Fruit fly (Drosophila melanogaster) whole organism, embryonic: Measurements from ENCODE around the gene Pka-C2.
A peak's percentile ranks its signal among the peaks of the same experiment; 100 is the strongest.

Experiments
- Adf1 ChIP-seq: fragments of 200-800 bp; sonication (Bioruptor generic); IDR thresholded peaks from 2 replicates; pipeline ENCODE4 v1.3.6; 2022; ENCODE audit warnings: missing biosample characterization, missing genetic modification characterization
- CG10209 ChIP-seq: fragments of 200-800 bp; sonication (Bioruptor generic); optimal IDR thresholded peaks from 3 replicates; lab custom pipeline; 2017; ENCODE audit warnings: missing biosample characterization, mild to moderate bottlenecking, missing genetic modification characterization, missing genetic modification reagents
- CG10959 ChIP-seq: fragments of 200-800 bp; sonication (Bioruptor generic); IDR thresholded peaks from 2 replicates; pipeline ENCODE4 v1.3.6; 2022; ENCODE audit warnings: missing biosample characterization, missing genetic modification characterization
- CG11695 ChIP-seq: fragments of 200-800 bp; sonication (Bioruptor generic); IDR thresholded peaks from 3 replicates; pipeline ENCODE4 v1.3.6; 2022; ENCODE audit warnings: missing biosample characterization, missing genetic modification characterization
- CG11723 ChIP-seq: fragments of 200-800 bp; sonication (Bioruptor generic); optimal IDR thresholded peaks from 2 replicates; lab custom pipeline; 2017; ENCODE audit warnings: missing biosample characterization, mild to moderate bottlenecking, missing genetic modification characterization
- CG14441 ChIP-seq: fragments of 200-800 bp; sonication (Bioruptor generic); IDR thresholded peaks from 2 replicates; pipeline ENCODE4 v1.3.6; 2022; ENCODE audit warnings: missing biosample characterization, missing genetic modification characterization
- CG14667 ChIP-seq: fragments of 200-800 bp; sonication (Bioruptor generic); IDR thresholded peaks from 2 replicates; pipeline ENCODE4 v1.3.6; 2022; ENCODE audit warnings: missing biosample characterization, missing genetic modification characterization
- CG17186 ChIP-seq: fragments of 200-800 bp; sonication (Bioruptor generic); optimal IDR thresholded peaks from 3 replicates; lab custom pipeline; 2017; ENCODE audit warnings: missing biosample characterization, missing genetic modification reagents, missing genetic modification characterization
- CG17802 ChIP-seq: fragments of 200-800 bp; sonication (Bioruptor generic); optimal IDR thresholded peaks from 2 replicates; lab custom pipeline; 2018; ENCODE audit warnings: missing biosample characterization, mild to moderate bottlenecking, missing genetic modification characterization, moderate library complexity
- CG2199 ChIP-seq: fragments of 200-800 bp; sonication (Bioruptor generic); IDR thresholded peaks from 3 replicates; pipeline ENCODE4 v1.3.6; 2022; ENCODE audit warnings: missing biosample characterization, missing genetic modification characterization
- CG2202 ChIP-seq: fragments of 200-800 bp; sonication (Bioruptor generic); optimal IDR thresholded peaks from 2 replicates; lab custom pipeline; 2018; ENCODE audit warnings: missing biosample characterization, mild to moderate bottlenecking, missing genetic modification characterization
- CG31388 ChIP-seq: fragments of 200-800 bp; sonication (Bioruptor generic); optimal IDR thresholded peaks from 2 replicates; lab custom pipeline; 2016; ENCODE audit warnings: missing biosample characterization, missing genetic modification characterization
- CG31441 ChIP-seq: fragments of 200-800 bp; sonication (Bioruptor generic); IDR thresholded peaks from 2 replicates; pipeline ENCODE4 v1.3.6; 2022; ENCODE audit warnings: missing biosample characterization, missing genetic modification characterization
- CG33557 ChIP-seq: fragments of 200-800 bp; sonication (Bioruptor generic); optimal IDR thresholded peaks from 2 replicates; lab custom pipeline; 2019; ENCODE audit warnings: missing biosample characterization, mild to moderate bottlenecking, missing genetic modification characterization, moderate library complexity
- CG3847 ChIP-seq: fragments of 200-800 bp; sonication (Bioruptor generic); IDR thresholded peaks from 2 replicates; pipeline ENCODE4 v1.3.6; 2022; ENCODE audit warnings: missing biosample characterization, missing genetic modification characterization
- CG6175 ChIP-seq: fragments of 200-800 bp; sonication (Bioruptor generic); IDR thresholded peaks from 3 replicates; pipeline ENCODE4 v1.3.6; 2022; ENCODE audit warnings: missing biosample characterization, missing genetic modification characterization
- CG6272 ChIP-seq: fragments of 200-800 bp; sonication (Bioruptor generic); IDR thresholded peaks from 2 replicates; pipeline ENCODE4 v1.3.6; 2022; ENCODE audit warnings: missing biosample characterization, missing genetic modification characterization
- CG6765 ChIP-seq: fragments of 200-800 bp; sonication (Bioruptor generic); optimal IDR thresholded peaks from 3 replicates; lab custom pipeline; 2017; ENCODE audit warnings: missing biosample characterization, mild to moderate bottlenecking, missing genetic modification characterization
- CG7963 ChIP-seq: fragments of 200-800 bp; sonication (Bioruptor generic); IDR thresholded peaks from 3 replicates; pipeline ENCODE4 v1.3.6; 2022; ENCODE audit warnings: missing biosample characterization, missing genetic modification characterization; ENCODE audit not compliant: partially characterized antibody
- CG8765 ChIP-seq: fragments of 200-800 bp; sonication (Bioruptor generic); IDR thresholded peaks from 2 replicates; pipeline ENCODE4 v1.3.6; 2022; ENCODE audit warnings: missing biosample characterization, missing genetic modification characterization
- CHES-1-like ChIP-seq: fragments of 200-800 bp; sonication (Bioruptor generic); optimal IDR thresholded peaks from 2 replicates; lab custom pipeline; 2016; ENCODE audit warnings: missing biosample characterization, missing genetic modification characterization
- CTCF ChIP-seq: fragments of 200-800 bp; sonication (Bioruptor generic); optimal IDR thresholded peaks from 2 replicates; lab custom pipeline; 2017; ENCODE audit warnings: missing biosample characterization, mild to moderate bottlenecking, missing genetic modification characterization, moderate library complexity
- D ChIP-seq, 2 experiments: fragments of 200-800 bp in 1 of 2; fragments of >200 bp in 1 of 2; sonication (Bioruptor generic) in 1 of 2; optimal IDR thresholded peaks; 2 replicates in 1 of 2; 3 replicates in 1 of 2; lab custom pipeline; 2017; ENCODE audit warnings: mild to moderate bottlenecking in 1 of 2, missing biosample characterization in 1 of 2, missing genetic modification characterization in 1 of 2, missing genetic modification reagents in 1 of 2
- E2f2 ChIP-seq: fragments of 200-800 bp; sonication (Bioruptor generic); IDR thresholded peaks from 2 replicates; pipeline ENCODE4 v1.3.6; 2022; ENCODE audit warnings: missing biosample characterization, missing genetic modification characterization
- Gsc ChIP-seq: fragments of 200-800 bp; sonication (Bioruptor generic); IDR thresholded peaks from 2 replicates; pipeline ENCODE4 v1.3.6; 2022; ENCODE audit warnings: missing biosample characterization, missing genetic modification characterization
- Hand ChIP-seq: fragments of 200-800 bp; sonication (Bioruptor generic); optimal IDR thresholded peaks from 2 replicates; lab custom pipeline; 2017; ENCODE audit warnings: mild to moderate bottlenecking, missing biosample characterization, missing genetic modification reagents, missing genetic modification characterization
- Hmx ChIP-seq: fragments of 200-800 bp; sonication (Bioruptor generic); optimal IDR thresholded peaks from 2 replicates; lab custom pipeline; 2016; ENCODE audit warnings: missing biosample characterization, missing genetic modification characterization
- Myb ChIP-seq: fragments of 200-800 bp; sonication (Bioruptor generic); optimal IDR thresholded peaks from 2 replicates; lab custom pipeline; 2016; ENCODE audit warnings: missing biosample characterization, missing genetic modification characterization
- Spps ChIP-seq: fragments of 200-800 bp; sonication (Bioruptor generic); optimal IDR thresholded peaks from 2 replicates; lab custom pipeline; 2018; ENCODE audit warnings: missing biosample characterization, mild to moderate bottlenecking, missing genetic modification characterization
- Vsx1 ChIP-seq: fragments of 200-800 bp; sonication (Bioruptor generic); optimal IDR thresholded peaks from 2 replicates; lab custom pipeline; 2017; ENCODE audit warnings: missing biosample characterization, mild to moderate bottlenecking, missing genetic modification characterization, missing genetic modification reagents
- ara ChIP-seq: fragments of 200-800 bp; sonication (Bioruptor generic); IDR thresholded peaks from 2 replicates; pipeline ENCODE4 v1.3.6; 2022; ENCODE audit warnings: missing biosample characterization, missing genetic modification characterization
- btn ChIP-seq: fragments of 200-800 bp; sonication (Bioruptor generic); optimal IDR thresholded peaks from 2 replicates; lab custom pipeline; 2016; ENCODE audit warnings: missing biosample characterization, missing genetic modification characterization
- chif ChIP-seq, 2 experiments: fragments of 200-800 bp; sonication (Bioruptor generic); optimal IDR thresholded peaks; 3 replicates each; lab custom pipeline; 2016; ENCODE audit warnings: missing biosample characterization in 2 of 2, missing genetic modification characterization in 2 of 2
- da ChIP-seq: fragments of 200-800 bp; sonication (Bioruptor generic); optimal IDR thresholded peaks from 2 replicates; lab custom pipeline; 2016; ENCODE audit warnings: missing biosample characterization, missing genetic modification characterization
- fd96Cb ChIP-seq: fragments of 200-800 bp; sonication (Bioruptor generic); optimal IDR thresholded peaks from 2 replicates; lab custom pipeline; 2018; ENCODE audit warnings: missing biosample characterization, mild to moderate bottlenecking, missing genetic modification characterization, moderate library complexity
- gfzf ChIP-seq: fragments of 200-800 bp; sonication (Bioruptor generic); optimal IDR thresholded peaks from 2 replicates; lab custom pipeline; 2016; ENCODE audit warnings: missing biosample characterization, mild to moderate bottlenecking, missing genetic modification characterization, moderate library complexity
- ham ChIP-seq: fragments of 200-800 bp; sonication (Bioruptor generic); IDR thresholded peaks from 2 replicates; pipeline ENCODE4 v1.3.6; 2022; ENCODE audit warnings: missing biosample characterization, missing genetic modification characterization
- hkb ChIP-seq, 2 experiments: fragments of 200-800 bp in 1 of 2; fragments of >200 bp in 1 of 2; sonication (Bioruptor generic) in 1 of 2; IDR thresholded peaks in 1 of 2; optimal IDR thresholded peaks in 1 of 2; 2 replicates each; pipeline versions ENCODE4 v1.3.6 to Lab custom; 2017 to 2022; ENCODE audit warnings: missing biosample characterization in 1 of 2, missing genetic modification characterization in 1 of 2
- lab ChIP-seq: fragments of 200-800 bp; sonication (Bioruptor generic); optimal IDR thresholded peaks from 3 replicates; lab custom pipeline; 2017; ENCODE audit warnings: missing biosample characterization, missing genetic modification characterization, mild to moderate bottlenecking, moderate library complexity, missing genetic modification reagents
- lmd ChIP-seq: fragments of 200-800 bp; sonication (Bioruptor generic); IDR thresholded peaks from 2 replicates; pipeline ENCODE4 v1.3.6; 2022; ENCODE audit warnings: missing biosample characterization, missing genetic modification characterization
- nerfin-1 ChIP-seq: fragments of 200-800 bp; sonication (Bioruptor generic); optimal IDR thresholded peaks from 3 replicates; lab custom pipeline; 2019; ENCODE audit warnings: missing biosample characterization, mild to moderate bottlenecking, missing genetic modification characterization, moderate library complexity
- org-1 ChIP-seq: fragments of 200-800 bp; sonication (Bioruptor generic); optimal IDR thresholded peaks from 2 replicates; lab custom pipeline; 2017; ENCODE audit warnings: missing biosample characterization, missing genetic modification characterization
- peb ChIP-seq: fragments of 200-800 bp; sonication (Bioruptor generic); IDR thresholded peaks from 2 replicates; pipeline ENCODE4 v1.3.6; 2022; ENCODE audit warnings: missing biosample characterization, missing genetic modification characterization
- pho ChIP-seq: fragments of 200-800 bp; sonication (Bioruptor generic); optimal IDR thresholded peaks from 2 replicates; lab custom pipeline; 2016; ENCODE audit warnings: missing biosample characterization, missing genetic modification characterization
- salm ChIP-seq: fragments of 200-800 bp; sonication (Bioruptor generic); optimal IDR thresholded peaks from 2 replicates; lab custom pipeline; 2018; ENCODE audit warnings: missing biosample characterization, mild to moderate bottlenecking, missing genetic modification characterization
- sr ChIP-seq: fragments of 200-800 bp; sonication (Bioruptor generic); IDR thresholded peaks from 3 replicates; pipeline ENCODE4 v1.3.6; 2022; ENCODE audit warnings: missing biosample characterization, missing genetic modification characterization
- tna ChIP-seq: fragments of 200-800 bp; sonication (Bioruptor generic); IDR thresholded peaks from 2 replicates; pipeline ENCODE4 v1.3.6; 2022; ENCODE audit warnings: missing biosample characterization, missing genetic modification characterization; ENCODE audit not compliant: partially characterized antibody
- toy ChIP-seq: fragments of 200-800 bp; sonication (Bioruptor generic); IDR thresholded peaks from 2 replicates; pipeline ENCODE4 v1.3.6; 2022; ENCODE audit warnings: missing biosample characterization, missing genetic modification characterization
- trh ChIP-seq: fragments of 200-800 bp; sonication (Bioruptor generic); optimal IDR thresholded peaks from 2 replicates; lab custom pipeline; 2016; ENCODE audit warnings: missing biosample characterization, missing genetic modification characterization
- vnd ChIP-seq: fragments of 200-800 bp; sonication (Bioruptor generic); IDR thresholded peaks from 3 replicates; pipeline ENCODE4 v1.3.6; 2022; ENCODE audit warnings: missing biosample characterization, missing genetic modification characterization; ENCODE audit not compliant: partially characterized antibody
- wek ChIP-seq: fragments of 200-800 bp; sonication (Bioruptor generic); optimal IDR thresholded peaks from 3 replicates; lab custom pipeline; 2018; ENCODE audit warnings: missing biosample characterization, mild to moderate bottlenecking, missing genetic modification characterization, moderate library complexity
- zfh2 ChIP-seq: fragments of 200-800 bp; sonication (Bioruptor generic); optimal IDR thresholded peaks from 2 replicates; lab custom pipeline; 2016; ENCODE audit warnings: missing biosample characterization, missing genetic modification characterization

Pka-C2 gene

dm6 chr3R:30729013-30729412 lies 32.1 kb upstream of the Pka-C2 start (continued):
- TF ChIP-seq CG8765 (GFP tag; lab: Robert Waterston, UW) (no peak), zfh2 (no peak), CG7963 (GFP tag; lab: Robert Waterston, UW) (no peak), salm (tag; lab: Kevin White, UChicago) (no peak), CG2202 (tag; lab: Kevin White, UChicago) (no peak), wek (GFP tag; lab: Kevin White, UChicago) (no peak), Myb (no peak), toy (GFP tag; lab: Robert Waterston, UW) (no peak), CG6765 (GFP tag; lab: Kevin White, UChicago) (no peak), lab (peak; percentile 30), tna (GFP tag; lab: Robert Waterston, UW) (no peak), btn (GFP tag; lab: Kevin White, UChicago) (no peak), org-1 (no peak), peb (GFP tag; lab: Robert Waterston, UW) (no peak), Hmx (no peak), CG14441 (peak; percentile 48; the same call in 1 of the 2 replicates), D (optimal IDR thresholded peaks at IDR 0.05; lab: Kevin White, UChicago) (no peak), D (GFP tag; optimal IDR thresholded peaks at IDR 0.05; lab: Kevin White, UChicago) (peak; percentile 7), CG2199 (GFP tag; lab: Robert Waterston, UW) (no peak), CTCF (GFP tag; lab: Kevin White, UChicago) (no peak), nerfin-1 (no peak), CG11695 (GFP tag; lab: Robert Waterston, UW) (no peak), E2f2 (GFP tag; lab: Robert Waterston, UW) (no peak), CG10209 (GFP tag; lab: Kevin White, UChicago) (no peak), CHES-1-like (no peak), CG14667 (GFP tag; lab: Robert Waterston, UW) (no peak), CG17802 (tag; lab: Kevin White, UChicago) (no peak), ara (GFP tag; lab: Robert Waterston, UW) (no peak), Adf1 (GFP tag; lab: Robert Waterston, UW) (no peak), CG31388 (GFP tag; lab: Kevin White, UChicago) (no peak), Spps (tag; lab: Kevin White, UChicago) (no peak), trh (GFP tag; lab: Kevin White, UChicago) (no peak), gfzf (GFP tag; lab: Kevin White, UChicago) (no peak), hkb (optimal IDR thresholded peaks at IDR 0.05; lab: Kevin White, UChicago) (no peak), hkb (GFP tag; IDR thresholded peaks at IDR 0.05; lab: Robert Waterston, UW) (no peak), CG17186 (GFP tag; lab: Kevin White, UChicago) (no peak), vnd (GFP tag; lab: Robert Waterston, UW) (no peak), CG6272 (GFP tag; lab: Robert Waterston, UW) (0 out of 2 replicates have a peak, but pooled peaks have one; percentile 6), CG33557 (no peak), chif (GFP tag; optimal IDR thresholded peaks at IDR 0.05; lab: Kevin White, UChicago) (peak in 1 of 2 experiments; percentile 38), lmd (GFP tag; lab: Robert Waterston, UW) (peak; percentile 22; the same call in 1 of the 2 replicates), ham (GFP tag; lab: Robert Waterston, UW) (no peak), da (GFP tag; lab: Kevin White, UChicago) (no peak), CG31441 (GFP tag; lab: Robert Waterston, UW) (0 out of 2 replicates have a peak, but pooled peaks have one; percentile 27), CG6175 (GFP tag; lab: Robert Waterston, UW) (no peak), CG3847 (no peak), sr (GFP tag; lab: Robert Waterston, UW) (no peak), CG10959 (GFP tag; lab: Robert Waterston, UW) (no peak), Hand (no peak), CG11723 (no peak), Vsx1 (no peak), fd96Cb (tag; lab: Kevin White, UChicago) (no peak), pho (GFP tag; lab: Kevin White, UChicago) (no peak), Gsc (GFP tag; lab: Robert Waterston, UW) (no peak)
